Worm (Caenorhabditis elegans) whole organism, young adult: Measurements from ENCODE around the gene nspc-18.

Source experiments
- B0019.2 ChIP-seq: fragments of 200-800 bp; sonication (Bioruptor generic); conservative IDR thresholded peaks from 2 replicates; pipeline ENCODE4 v1.3.6; 2022; ENCODE audit warnings: missing genetic modification reagents, missing genetic modification characterization, missing compliant biosample characterization
- ets-4 ChIP-seq: fragments of 200-800 bp; sonication (Bioruptor generic); optimal IDR thresholded peaks from 2 replicates; lab custom pipeline; 2018; ENCODE audit warnings: mild to moderate bottlenecking, missing genetic modification characterization, missing compliant biosample characterization
- hsf-1 ChIP-seq: fragments of 200-800 bp; sonication (Bioruptor generic); IDR thresholded peaks from 2 replicates; pipeline ENCODE4 v1.3.6; 2022; ENCODE audit warnings: missing genetic modification reagents, missing genetic modification characterization, missing compliant biosample characterization
- lsy-27 ChIP-seq: sonication (generic microtip); optimal IDR thresholded peaks from 2 replicates; lab custom pipeline; 2017; ENCODE audit warnings: missing genetic modification characterization, mild to moderate bottlenecking, missing compliant biosample characterization, antibody characterized with exemption, missing genotype, borderline replicate concordance; ENCODE audit not compliant: insufficient read depth
- mel-28 ChIP-seq: sonication (generic microtip); optimal IDR thresholded peaks from 2 replicates; lab custom pipeline; 2016; ENCODE audit warnings: borderline replicate concordance, mild to moderate bottlenecking, missing genetic modification characterization, missing compliant biosample characterization
- nhr-27 ChIP-seq: fragments of 200-800 bp; sonication (Bioruptor generic); optimal IDR thresholded peaks from 2 replicates; lab custom pipeline; 2018; ENCODE audit warnings: mild to moderate bottlenecking, missing genetic modification characterization, moderate library complexity, missing compliant biosample characterization
- xnd-1 ChIP-seq: sonication (generic microtip); optimal IDR thresholded peaks from 2 replicates; lab custom pipeline; 2016; ENCODE audit warnings: missing genotype, missing genetic modification reagents, missing genetic modification characterization, missing compliant biosample characterization
- ztf-28 ChIP-seq: fragments of 200-800 bp; sonication (Bioruptor generic); IDR thresholded peaks from 2 replicates; pipeline ENCODE4 v1.3.6; 2022; ENCODE audit warnings: missing genetic modification reagents, missing genetic modification characterization, missing compliant biosample characterization

DNA sequence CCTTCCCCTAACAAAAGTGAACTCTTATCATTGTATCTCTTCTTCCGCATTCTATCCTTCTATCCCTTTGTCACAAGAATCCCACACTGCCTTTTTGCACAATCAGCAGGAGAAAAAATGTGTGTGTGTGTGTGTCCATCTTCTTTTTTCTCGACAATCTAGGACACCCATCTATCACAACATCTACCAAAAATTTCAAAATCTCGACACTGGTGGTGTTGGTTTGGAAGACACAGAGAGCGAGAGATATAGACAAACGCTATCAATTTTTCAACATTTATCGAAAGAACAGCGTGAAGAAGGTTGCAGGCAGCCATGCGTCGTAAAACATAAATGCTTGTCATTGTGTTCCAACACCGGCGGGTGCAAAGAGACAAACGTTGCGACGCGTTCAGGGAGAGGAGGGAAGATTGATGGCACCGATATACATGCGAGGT is 18.6 kb downstream of the nspc-18 start:
- TF ChIP-seq hsf-1 (no peak), nhr-27 (tag; lab: Kevin White, UChicago) (no peak), mel-28 (no peak), lsy-27 (tag; lab: Kevin White, UChicago) (no peak), ztf-28 (no peak), xnd-1 (tag; lab: Kevin White, UChicago) (no peak), B0019.2 (no peak), ets-4 (GFP tag; lab: Kevin White, UChicago) (no peak)
